Fruit fly (Drosophila melanogaster) whole organism, embryonic: ENCODE measurements around the gene Ptpmeg2.

Experiments
- Atf3 ChIP-seq: fragments of 200-800 bp; sonication (Bioruptor generic); optimal IDR thresholded peaks from 3 replicates; lab custom pipeline; 2016; ENCODE audit warnings: missing biosample characterization, missing genetic modification characterization
- Awh ChIP-seq: fragments of 200-800 bp; sonication (Bioruptor generic); IDR thresholded peaks from 2 replicates; pipeline ENCODE4, ENCODE4 v1.3.6; 2022; ENCODE audit warnings: missing biosample characterization, missing genetic modification characterization
- CG10321 ChIP-seq: fragments of 200-800 bp; sonication (Bioruptor generic); IDR thresholded peaks from 2 replicates; pipeline ENCODE4 v1.3.6; 2022; ENCODE audit warnings: missing biosample characterization, missing genetic modification characterization
- CG10462 ChIP-seq: fragments of 200-800 bp; sonication (Bioruptor generic); optimal IDR thresholded peaks from 2 replicates; lab custom pipeline; 2016; ENCODE audit warnings: missing biosample characterization, missing genetic modification characterization
- CG11695 ChIP-seq: fragments of 200-800 bp; sonication (Bioruptor generic); IDR thresholded peaks from 3 replicates; pipeline ENCODE4 v1.3.6; 2022; ENCODE audit warnings: missing biosample characterization, missing genetic modification characterization
- CG11723 ChIP-seq: fragments of 200-800 bp; sonication (Bioruptor generic); optimal IDR thresholded peaks from 2 replicates; lab custom pipeline; 2017; ENCODE audit warnings: missing biosample characterization, mild to moderate bottlenecking, missing genetic modification characterization
- CG12659 ChIP-seq: fragments of 200-800 bp; sonication (Bioruptor generic); optimal IDR thresholded peaks from 3 replicates; lab custom pipeline; 2017; ENCODE audit warnings: mild to moderate bottlenecking, missing biosample characterization, missing genetic modification reagents, missing genetic modification characterization
- CG14667 ChIP-seq: fragments of 200-800 bp; sonication (Bioruptor generic); IDR thresholded peaks from 2 replicates; pipeline ENCODE4 v1.3.6; 2022; ENCODE audit warnings: missing biosample characterization, missing genetic modification characterization
- CG1529 ChIP-seq: fragments of 200-800 bp; sonication (Bioruptor generic); optimal IDR thresholded peaks from 3 replicates; lab custom pipeline; 2018; ENCODE audit warnings: missing biosample characterization, missing genetic modification characterization
- CG18764 ChIP-seq: fragments of 200-800 bp; sonication (Bioruptor generic); optimal IDR thresholded peaks from 3 replicates; lab custom pipeline; 2016; ENCODE audit warnings: missing biosample characterization, missing genetic modification characterization
- CG2678 ChIP-seq: fragments of 200-800 bp; sonication (Bioruptor generic); optimal IDR thresholded peaks from 3 replicates; lab custom pipeline; 2019; ENCODE audit warnings: missing biosample characterization, mild to moderate bottlenecking, missing genetic modification characterization, moderate library complexity
- CG32772 ChIP-seq: fragments of 200-800 bp; sonication (Bioruptor generic); IDR thresholded peaks from 2 replicates; pipeline ENCODE4 v1.3.6; 2022; ENCODE audit warnings: missing biosample characterization, missing genetic modification characterization
- CG3726 ChIP-seq: fragments of 200-800 bp; sonication (Bioruptor generic); IDR thresholded peaks from 3 replicates; pipeline ENCODE4, ENCODE4 v1.3.6; 2022; ENCODE audit warnings: missing biosample characterization, missing genetic modification characterization
- CG3847 ChIP-seq: fragments of 200-800 bp; sonication (Bioruptor generic); IDR thresholded peaks from 2 replicates; pipeline ENCODE4 v1.3.6; 2022; ENCODE audit warnings: missing biosample characterization, missing genetic modification characterization
- CG6272 ChIP-seq: fragments of 200-800 bp; sonication (Bioruptor generic); IDR thresholded peaks from 2 replicates; pipeline ENCODE4 v1.3.6; 2022; ENCODE audit warnings: missing biosample characterization, missing genetic modification characterization
- CG9797 ChIP-seq: fragments of 200-800 bp; sonication (Bioruptor generic); optimal IDR thresholded peaks from 3 replicates; lab custom pipeline; 2018; ENCODE audit warnings: missing biosample characterization, mild to moderate bottlenecking, missing genetic modification characterization
- Camta ChIP-seq: fragments of 200-800 bp; sonication (Bioruptor generic); optimal IDR thresholded peaks from 2 replicates; lab custom pipeline; 2016; ENCODE audit warnings: missing biosample characterization, missing genetic modification characterization
- Deaf1 ChIP-seq: fragments of 200-800 bp; optimal IDR thresholded peaks from 3 replicates; lab custom pipeline; 2019; ENCODE audit warnings: missing biosample characterization, mild to moderate bottlenecking, missing genetic modification characterization, moderate library complexity
- Dfd ChIP-seq, 2 experiments: fragments of >200 bp; optimal IDR thresholded peaks; 2 replicates each; lab custom pipeline; 2017; ENCODE audit warnings: missing biosample characterization in 2 of 2, missing genetic modification characterization in 2 of 2
- Dip2 ChIP-seq: fragments of 200-800 bp; sonication (Bioruptor generic); IDR thresholded peaks from 2 replicates; pipeline ENCODE4 v1.3.6; 2022; ENCODE audit warnings: missing biosample characterization, missing genetic modification characterization
- Hr3 ChIP-seq: fragments of 200-800 bp; sonication (Bioruptor generic); optimal IDR thresholded peaks from 3 replicates; lab custom pipeline; 2016; ENCODE audit warnings: missing biosample characterization, missing genetic modification characterization
- NC2β ChIP-seq: fragments of 200-800 bp; sonication (Bioruptor generic); optimal IDR thresholded peaks from 2 replicates; lab custom pipeline; 2016; ENCODE audit warnings: missing biosample characterization, missing genetic modification characterization
- Nf-YC ChIP-seq: fragments of 200-800 bp; optimal IDR thresholded peaks from 3 replicates; lab custom pipeline; 2019; ENCODE audit warnings: missing biosample characterization, mild to moderate bottlenecking, missing genetic modification characterization, moderate library complexity
- NfI ChIP-seq: fragments of 200-800 bp; sonication (Bioruptor generic); optimal IDR thresholded peaks from 3 replicates; lab custom pipeline; 2018; ENCODE audit warnings: missing biosample characterization, mild to moderate bottlenecking, missing genetic modification characterization, moderate library complexity
- Ssrp ChIP-seq: fragments of 200-800 bp; sonication (Bioruptor generic); optimal IDR thresholded peaks from 2 replicates; lab custom pipeline; 2018; ENCODE audit warnings: missing biosample characterization, mild to moderate bottlenecking, missing genetic modification characterization, moderate library complexity
- TFAM ChIP-seq: fragments of 200-800 bp; sonication (Bioruptor generic); optimal IDR thresholded peaks from 2 replicates; lab custom pipeline; 2017; ENCODE audit warnings: missing biosample characterization, missing genetic modification characterization, inconsistent platforms
- Vsx1 ChIP-seq: fragments of 200-800 bp; sonication (Bioruptor generic); optimal IDR thresholded peaks from 2 replicates; lab custom pipeline; 2017; ENCODE audit warnings: missing biosample characterization, mild to moderate bottlenecking, missing genetic modification characterization, missing genetic modification reagents
- ash1 ChIP-seq: fragments of 200-800 bp; sonication (Bioruptor generic); optimal IDR thresholded peaks from 2 replicates; lab custom pipeline; 2018; ENCODE audit warnings: missing biosample characterization, mild to moderate bottlenecking, missing genetic modification characterization
- chif ChIP-seq, 2 experiments: fragments of 200-800 bp; sonication (Bioruptor generic); optimal IDR thresholded peaks; 3 replicates each; lab custom pipeline; 2016; ENCODE audit warnings: missing biosample characterization in 2 of 2, missing genetic modification characterization in 2 of 2
- ems ChIP-seq: fragments of 200-800 bp; sonication (Bioruptor generic); optimal IDR thresholded peaks from 3 replicates; lab custom pipeline; 2016; ENCODE audit warnings: missing biosample characterization, missing genetic modification characterization
- fd3F ChIP-seq: fragments of 200-800 bp; sonication (Bioruptor generic); optimal IDR thresholded peaks from 2 replicates; lab custom pipeline; 2018; ENCODE audit warnings: missing biosample characterization, mild to moderate bottlenecking, missing genetic modification characterization, moderate library complexity
- fru ChIP-seq: fragments of >200 bp; optimal IDR thresholded peaks from 2 replicates; lab custom pipeline; 2017
- grn ChIP-seq: fragments of 200-800 bp; sonication (Bioruptor generic); optimal IDR thresholded peaks from 3 replicates; lab custom pipeline; 2017; ENCODE audit warnings: missing biosample characterization, missing genetic modification characterization
- h ChIP-seq: fragments of >200 bp; optimal IDR thresholded peaks from 2 replicates; lab custom pipeline; 2017
- ind ChIP-seq: fragments of 200-800 bp; sonication (Bioruptor generic); optimal IDR thresholded peaks from 3 replicates; lab custom pipeline; 2016; ENCODE audit warnings: missing biosample characterization, missing genetic modification characterization
- jumu ChIP-seq: fragments of 200-800 bp; sonication (Bioruptor generic); optimal IDR thresholded peaks from 3 replicates; lab custom pipeline; 2016; ENCODE audit warnings: missing biosample characterization, missing genetic modification characterization
- klu ChIP-seq: fragments of 200-800 bp; sonication (Bioruptor generic); IDR thresholded peaks from 2 replicates; pipeline ENCODE4 v1.3.6; 2022; ENCODE audit warnings: missing biosample characterization, missing genetic modification characterization
- onecut ChIP-seq: fragments of 200-800 bp; sonication (Bioruptor generic); IDR thresholded peaks from 2 replicates; pipeline ENCODE4 v1.3.6; 2022; ENCODE audit warnings: missing biosample characterization, missing genetic modification characterization
- otp ChIP-seq: fragments of 200-800 bp; sonication (Bioruptor generic); IDR thresholded peaks from 3 replicates; pipeline ENCODE4, ENCODE4 v1.3.6; 2022; ENCODE audit warnings: missing biosample characterization, missing genetic modification characterization
- pan ChIP-seq, 4 experiments: fragments of >200 bp in 3 of 4; fragments of 200-800 bp in 1 of 4; sonication (Bioruptor generic) in 1 of 4; optimal IDR thresholded peaks in 3 of 4; IDR thresholded peaks in 1 of 4; 2 replicates each; pipeline versions ENCODE4 v1.3.6 to Lab custom; 2017 to 2022; ENCODE audit warnings: missing biosample characterization in 2 of 4, missing genetic modification characterization in 2 of 4, mixed read lengths in 1 of 4
- prd ChIP-seq, 3 experiments: fragments of >200 bp in 2 of 3; fragments of 200-800 bp in 1 of 3; sonication (Bioruptor generic) in 1 of 3; optimal IDR thresholded peaks in 2 of 3; IDR thresholded peaks in 1 of 3; 2 replicates in 2 of 3; 3 replicates in 1 of 3; pipeline versions ENCODE4 v1.3.6 to Lab custom; 2017 to 2022; ENCODE audit warnings: missing biosample characterization in 1 of 3, missing genetic modification characterization in 1 of 3
- pum ChIP-seq: fragments of 200-800 bp; sonication (Bioruptor generic); optimal IDR thresholded peaks from 2 replicates; lab custom pipeline; 2016; ENCODE audit warnings: missing biosample characterization, missing genetic modification characterization
- ranshi ChIP-seq: fragments of 200-800 bp; sonication (Bioruptor generic); IDR thresholded peaks from 2 replicates; pipeline ENCODE4 v1.3.6; 2022; ENCODE audit warnings: missing biosample characterization, missing genetic modification characterization
- ro ChIP-seq: fragments of 200-800 bp; sonication (Bioruptor generic); IDR thresholded peaks from 2 replicates; pipeline ENCODE4 v1.3.6; 2022; ENCODE audit warnings: missing biosample characterization, missing genetic modification characterization
- sim ChIP-seq: fragments of 200-800 bp; sonication (Bioruptor generic); IDR thresholded peaks from 2 replicates; pipeline ENCODE4 v1.3.6; 2022; ENCODE audit warnings: missing biosample characterization, missing genetic modification characterization
- sna ChIP-seq: fragments of 200-800 bp; sonication (Bioruptor generic); IDR thresholded peaks from 2 replicates; pipeline ENCODE4 v1.3.6; 2022; ENCODE audit warnings: missing biosample characterization, missing genetic modification characterization; ENCODE audit not compliant: partially characterized antibody
- sug ChIP-seq: fragments of 200-800 bp; optimal IDR thresholded peaks from 2 replicates; lab custom pipeline; 2019; ENCODE audit warnings: missing biosample characterization, mild to moderate bottlenecking, missing genetic modification characterization, moderate library complexity
- vvl ChIP-seq: fragments of 200-800 bp; sonication (Bioruptor generic); IDR thresholded peaks from 2 replicates; pipeline ENCODE4 v1.3.6; 2022; ENCODE audit warnings: missing biosample characterization, missing genetic modification characterization
- yki ChIP-seq: fragments of >200 bp; optimal IDR thresholded peaks from 3 replicates; lab custom pipeline; 2018
- zfh2 ChIP-seq: fragments of 200-800 bp; sonication (Bioruptor generic); optimal IDR thresholded peaks from 2 replicates; lab custom pipeline; 2016; ENCODE audit warnings: missing biosample characterization, missing genetic modification characterization

Ptpmeg2 gene

dm6 chrX:9650757-9651594, 8.0 kb downstream of the Ptpmeg2 start (continued):
- peak; percentile 96 for TF ChIP-seq CG11695 (GFP tag; lab: Robert Waterston, UW)
- peak; percentile 41 for TF ChIP-seq sug (tag; lab: Kevin White, UChicago)
- TF ChIP-seq Awh (GFP tag; lab: Robert Waterston, UW) = peak; percentile 97
- peak; percentile 54 for TF ChIP-seq grn
- peak; percentile 94 for TF ChIP-seq onecut (GFP tag; lab: Robert Waterston, UW)
- TF ChIP-seq chif (GFP tag; optimal IDR thresholded peaks at IDR 0.05; lab: Kevin White, UChicago) = peak; percentile 94 to 96
- peak; percentile 70 for TF ChIP-seq fd3F (GFP tag; lab: Kevin White, UChicago)
- TF ChIP-seq Hr3 (GFP tag; lab: Kevin White, UChicago) = peak; percentile 90
- TF ChIP-seq pum (GFP tag; lab: Kevin White, UChicago) = peak; percentile 95
- TF ChIP-seq CG3847 (GFP tag; lab: Robert Waterston, UW) = peak; percentile 87
- peak; percentile 95 for TF ChIP-seq jumu
- no peak for TF ChIP-seq prd (optimal IDR thresholded peaks at IDR 0.05; lab: Kevin White, UChicago)
- TF ChIP-seq prd (GFP tag; IDR thresholded peaks at IDR 0.05; lab: Robert Waterston, UW) = peak; percentile 95
- peak; percentile 94 for TF ChIP-seq CG3726 (GFP tag; lab: Robert Waterston, UW)
- TF ChIP-seq CG14667 (GFP tag; lab: Robert Waterston, UW) = peak; percentile 87
- TF ChIP-seq yki (lab: Kevin White, UChicago) = no peak
- peak; percentile 89 for TF ChIP-seq CG6272
- TF ChIP-seq Deaf1 = peak; percentile 66
- TF ChIP-seq ind (GFP tag; lab: Kevin White, UChicago) = peak; percentile 93
- peak; percentile 50; the same call in 1 of the 2 replicates for TF ChIP-seq Dip2
- TF ChIP-seq CG10321 (GFP tag; lab: Robert Waterston, UW) = peak; percentile 72
- peak; percentile 62 for TF ChIP-seq klu (GFP tag; lab: Robert Waterston, UW)
- peak; percentile 94 for TF ChIP-seq Camta
- TF ChIP-seq pan (optimal IDR thresholded peaks at IDR 0.05; lab: Kevin White, UChicago) = no peak
- peak in 1 of 2 experiments; percentile 96 for TF ChIP-seq pan (GFP tag; optimal IDR thresholded peaks at IDR 0.05 in 1 of 2, IDR thresholded peaks at IDR 0.05 in 1 of 2)
- TF ChIP-seq Dfd (GFP tag; optimal IDR thresholded peaks at IDR 0.05; lab: Kevin White, UChicago) = no peak
- no peak for TF ChIP-seq sna (GFP tag; lab: Robert Waterston, UW)
- TF ChIP-seq Vsx1 (GFP tag; lab: Kevin White, UChicago) = peak; percentile 89
- TF ChIP-seq Ssrp (tag; lab: Kevin White, UChicago) = peak; percentile 93
- peak; percentile 97 for TF ChIP-seq NC2β (GFP tag; lab: Kevin White, UChicago)
- peak; percentile 94 for TF ChIP-seq CG32772 (GFP tag; lab: Robert Waterston, UW)
- TF ChIP-seq CG12659 (GFP tag; lab: Kevin White, UChicago) = peak; percentile 94
- TF ChIP-seq Nf-YC (tag; lab: Kevin White, UChicago) = peak; percentile 51
- TF ChIP-seq CG9797 (GFP tag; lab: Kevin White, UChicago) = peak; percentile 28
- TF ChIP-seq fru (lab: Kevin White, UChicago) = no peak
- peak; percentile 97 for TF ChIP-seq sim (GFP tag; lab: Robert Waterston, UW)
- peak; percentile 78 for TF ChIP-seq TFAM (GFP tag; lab: Kevin White, UChicago)
- no peak for TF ChIP-seq ash1 (GFP tag; lab: Kevin White, UChicago)
- peak; percentile 97 for TF ChIP-seq otp (GFP tag; lab: Robert Waterston, UW)
- peak; percentile 88 for TF ChIP-seq NfI (GFP tag; lab: Kevin White, UChicago)
- TF ChIP-seq h = no peak
- peak; percentile 88 for TF ChIP-seq ro (GFP tag; lab: Robert Waterston, UW)
- peak; percentile 72 for TF ChIP-seq zfh2 (GFP tag; lab: Kevin White, UChicago)
- TF ChIP-seq CG18764 (GFP tag; lab: Kevin White, UChicago) = peak; percentile 88
- TF ChIP-seq ranshi (GFP tag; lab: Robert Waterston, UW) = peak; percentile 94
- peak; percentile 92 for TF ChIP-seq CG2678 (tag; lab: Kevin White, UChicago)
- TF ChIP-seq vvl = peak; percentile 98
- peak; percentile 94 for TF ChIP-seq CG1529 (GFP tag; lab: Kevin White, UChicago)
- TF ChIP-seq ems (GFP tag; lab: Kevin White, UChicago) = peak; percentile 94
- peak; percentile 95 for TF ChIP-seq Atf3 (GFP tag; lab: Kevin White, UChicago)
- peak; percentile 88 for TF ChIP-seq CG11723 (GFP tag; lab: Kevin White, UChicago)
- peak; percentile 91 for TF ChIP-seq CG10462 (GFP tag; lab: Kevin White, UChicago)
